Fruit fly (Drosophila melanogaster) whole organism, embryonic: Measurements from ENCODE around the gene Cp110.

Experiments used
- Abd-B ChIP-seq: fragments of 200-800 bp; sonication (Bioruptor generic); optimal IDR thresholded peaks from 2 replicates; lab custom pipeline; 2018; ENCODE audit warnings: missing biosample characterization, mild to moderate bottlenecking, missing genetic modification characterization, moderate library complexity
- CG10462 ChIP-seq: fragments of 200-800 bp; sonication (Bioruptor generic); optimal IDR thresholded peaks from 2 replicates; lab custom pipeline; 2016; ENCODE audit warnings: missing biosample characterization, missing genetic modification characterization
- CG11456 ChIP-seq: fragments of 200-800 bp; sonication (Bioruptor generic); IDR thresholded peaks from 3 replicates; pipeline ENCODE4 v1.3.6; 2022; ENCODE audit warnings: missing biosample characterization, missing genetic modification characterization
- CG12104 ChIP-seq: fragments of 200-800 bp; sonication (Bioruptor generic); optimal IDR thresholded peaks from 3 replicates; lab custom pipeline; 2016; ENCODE audit warnings: missing biosample characterization, missing genetic modification characterization
- CG13775 ChIP-seq: fragments of 200-800 bp; sonication (Bioruptor generic); optimal IDR thresholded peaks from 3 replicates; lab custom pipeline; 2017; ENCODE audit warnings: missing biosample characterization, mild to moderate bottlenecking, missing genetic modification characterization
- CG15514 ChIP-seq: fragments of 200-800 bp; sonication (Bioruptor generic); optimal IDR thresholded peaks from 3 replicates; lab custom pipeline; 2017; ENCODE audit warnings: missing biosample characterization, missing genetic modification characterization, mild to moderate bottlenecking, moderate library complexity, missing genetic modification reagents
- CG16813 ChIP-seq: fragments of 200-800 bp; sonication (Bioruptor generic); IDR thresholded peaks from 3 replicates; pipeline ENCODE4 v1.3.6; 2022; ENCODE audit warnings: missing biosample characterization, missing genetic modification characterization; ENCODE audit not compliant: partially characterized antibody
- CG17361 ChIP-seq: fragments of 200-800 bp; sonication (Bioruptor generic); IDR thresholded peaks from 3 replicates; pipeline ENCODE4 v1.3.6; 2022; ENCODE audit warnings: missing biosample characterization, missing genetic modification characterization
- CG17912 ChIP-seq: fragments of 200-800 bp; sonication (Bioruptor generic); optimal IDR thresholded peaks from 2 replicates; lab custom pipeline; 2018; ENCODE audit warnings: missing biosample characterization, mild to moderate bottlenecking, missing genetic modification characterization
- CG2712 ChIP-seq: fragments of 200-800 bp; optimal IDR thresholded peaks from 3 replicates; lab custom pipeline; 2019; ENCODE audit warnings: missing biosample characterization, mild to moderate bottlenecking, missing genetic modification characterization, moderate library complexity
- CG3281 ChIP-seq: fragments of 200-800 bp; sonication (Bioruptor generic); optimal IDR thresholded peaks from 3 replicates; lab custom pipeline; 2017; ENCODE audit warnings: missing biosample characterization, mild to moderate bottlenecking, missing genetic modification characterization
- CG33557 ChIP-seq: fragments of 200-800 bp; sonication (Bioruptor generic); optimal IDR thresholded peaks from 2 replicates; lab custom pipeline; 2019; ENCODE audit warnings: missing biosample characterization, mild to moderate bottlenecking, missing genetic modification characterization, moderate library complexity
- CG3407 ChIP-seq: fragments of 200-800 bp; sonication (Bioruptor generic); optimal IDR thresholded peaks from 2 replicates; lab custom pipeline; 2018; ENCODE audit warnings: missing biosample characterization, mild to moderate bottlenecking, missing genetic modification characterization
- CG34224 ChIP-seq: fragments of 200-800 bp; sonication (Bioruptor generic); IDR thresholded peaks from 3 replicates; pipeline ENCODE4 v1.3.6; 2022; ENCODE audit warnings: missing biosample characterization, missing genetic modification characterization; ENCODE audit not compliant: partially characterized antibody
- CG7271 ChIP-seq: fragments of 200-800 bp; sonication (Bioruptor generic); optimal IDR thresholded peaks from 2 replicates; lab custom pipeline; 2018; ENCODE audit warnings: missing biosample characterization, mild to moderate bottlenecking, missing genetic modification characterization, moderate library complexity
- CG7928 ChIP-seq: fragments of 200-800 bp; sonication (Bioruptor generic); optimal IDR thresholded peaks from 2 replicates; lab custom pipeline; 2017; ENCODE audit warnings: missing biosample characterization, mild to moderate bottlenecking, missing genetic modification characterization
- CG9437 ChIP-seq: fragments of 200-800 bp; sonication (Bioruptor generic); optimal IDR thresholded peaks from 2 replicates; lab custom pipeline; 2018; ENCODE audit warnings: missing biosample characterization, mild to moderate bottlenecking, missing genetic modification characterization
- CG9609 ChIP-seq: fragments of 200-800 bp; sonication (Bioruptor generic); optimal IDR thresholded peaks from 3 replicates; lab custom pipeline; 2016; ENCODE audit warnings: missing biosample characterization, missing genetic modification characterization
- D ChIP-seq, 2 experiments: fragments of 200-800 bp in 1 of 2; fragments of >200 bp in 1 of 2; sonication (Bioruptor generic) in 1 of 2; optimal IDR thresholded peaks; 2 replicates in 1 of 2; 3 replicates in 1 of 2; lab custom pipeline; 2017; ENCODE audit warnings: mild to moderate bottlenecking in 1 of 2, missing biosample characterization in 1 of 2, missing genetic modification characterization in 1 of 2, missing genetic modification reagents in 1 of 2
- Dfd ChIP-seq, 2 experiments: fragments of >200 bp; optimal IDR thresholded peaks; 2 replicates each; lab custom pipeline; 2017; ENCODE audit warnings: missing biosample characterization in 2 of 2, missing genetic modification characterization in 2 of 2
- E2f2 ChIP-seq: fragments of 200-800 bp; sonication (Bioruptor generic); IDR thresholded peaks from 2 replicates; pipeline ENCODE4 v1.3.6; 2022; ENCODE audit warnings: missing biosample characterization, missing genetic modification characterization
- Ets65A ChIP-seq: fragments of 200-800 bp; sonication (Bioruptor generic); peaks from one replicate; lab custom pipeline; 2016; ENCODE audit warnings: missing biosample characterization, missing genetic modification characterization
- Fer1 ChIP-seq: fragments of 200-800 bp; sonication (Bioruptor generic); optimal IDR thresholded peaks from 2 replicates; lab custom pipeline; 2017; ENCODE audit warnings: missing biosample characterization, mild to moderate bottlenecking, missing genetic modification characterization
- Fer2 ChIP-seq: fragments of 200-800 bp; sonication (Bioruptor generic); optimal IDR thresholded peaks from 2 replicates; lab custom pipeline; 2018; ENCODE audit warnings: missing biosample characterization, mild to moderate bottlenecking, missing genetic modification characterization, moderate library complexity
- HLH4C ChIP-seq: fragments of 200-800 bp; sonication (Bioruptor generic); IDR thresholded peaks from 3 replicates; pipeline ENCODE4 v1.3.6; 2022; ENCODE audit warnings: missing biosample characterization, missing genetic modification characterization; ENCODE audit not compliant: partially characterized antibody
- Jarid2 ChIP-seq: fragments of 200-800 bp; sonication (Bioruptor generic); optimal IDR thresholded peaks from 3 replicates; lab custom pipeline; 2017; ENCODE audit warnings: mild to moderate bottlenecking, missing biosample characterization, missing genetic modification reagents, missing genetic modification characterization
- Lhr ChIP-seq: fragments of 200-800 bp; sonication (Bioruptor generic); optimal IDR thresholded peaks from 3 replicates; lab custom pipeline; 2017; ENCODE audit warnings: mild to moderate bottlenecking, missing biosample characterization, missing genetic modification reagents, missing genetic modification characterization
- Opbp ChIP-seq: fragments of 200-800 bp; sonication (Bioruptor generic); IDR thresholded peaks from 3 replicates; pipeline ENCODE4 v1.3.6; 2022; ENCODE audit warnings: missing biosample characterization, missing genetic modification characterization; ENCODE audit not compliant: partially characterized antibody
- Scr ChIP-seq: fragments of 200-800 bp; sonication (Bioruptor generic); IDR thresholded peaks from 2 replicates; pipeline ENCODE4 v1.3.6; 2022; ENCODE audit warnings: missing biosample characterization, missing genetic modification characterization; ENCODE audit not compliant: partially characterized antibody
- bigmax ChIP-seq: fragments of 200-800 bp; sonication (Bioruptor generic); optimal IDR thresholded peaks from 2 replicates; lab custom pipeline; 2018; ENCODE audit warnings: missing biosample characterization, mild to moderate bottlenecking, missing genetic modification characterization
- ci ChIP-seq: fragments of 200-800 bp; sonication (Bioruptor generic); IDR thresholded peaks from 3 replicates; pipeline ENCODE4 v1.3.6; 2022; ENCODE audit warnings: missing biosample characterization, missing genetic modification characterization
- crp ChIP-seq, 2 experiments: fragments of 200-800 bp; sonication (Bioruptor generic); optimal IDR thresholded peaks; 2 replicates in 1 of 2; 3 replicates in 1 of 2; lab custom pipeline; 2017; ENCODE audit warnings: missing biosample characterization in 2 of 2, missing genetic modification characterization in 2 of 2, mild to moderate bottlenecking in 1 of 2, moderate library complexity in 1 of 2
- dpn ChIP-seq, 2 experiments: fragments of 200-800 bp; sonication (Bioruptor generic); optimal IDR thresholded peaks; 3 replicates each; lab custom pipeline; 2016; ENCODE audit warnings: missing biosample characterization in 2 of 2, missing genetic modification characterization in 2 of 2
- dysf ChIP-seq: fragments of 200-800 bp; sonication (Bioruptor generic); IDR thresholded peaks from 3 replicates; pipeline ENCODE4 v1.3.6; 2022; ENCODE audit warnings: missing biosample characterization, missing genetic modification characterization
- eve ChIP-seq, 2 experiments: fragments of >200 bp; optimal IDR thresholded peaks; 2 replicates each; lab custom pipeline; 2017; ENCODE audit warnings: missing biosample characterization in 2 of 2, missing genetic modification characterization in 2 of 2
- fd3F ChIP-seq: fragments of 200-800 bp; sonication (Bioruptor generic); optimal IDR thresholded peaks from 2 replicates; lab custom pipeline; 2018; ENCODE audit warnings: missing biosample characterization, mild to moderate bottlenecking, missing genetic modification characterization, moderate library complexity
- gem ChIP-seq: fragments of 200-800 bp; sonication (Bioruptor generic); optimal IDR thresholded peaks from 2 replicates; lab custom pipeline; 2019; ENCODE audit warnings: missing biosample characterization, mild to moderate bottlenecking, missing genetic modification characterization, moderate library complexity
- grn ChIP-seq: fragments of 200-800 bp; sonication (Bioruptor generic); optimal IDR thresholded peaks from 3 replicates; lab custom pipeline; 2017; ENCODE audit warnings: missing biosample characterization, missing genetic modification characterization
- ham ChIP-seq: fragments of 200-800 bp; sonication (Bioruptor generic); IDR thresholded peaks from 2 replicates; pipeline ENCODE4 v1.3.6; 2022; ENCODE audit warnings: missing biosample characterization, missing genetic modification characterization
- ind ChIP-seq: fragments of 200-800 bp; sonication (Bioruptor generic); optimal IDR thresholded peaks from 3 replicates; lab custom pipeline; 2016; ENCODE audit warnings: missing biosample characterization, missing genetic modification characterization
- kay ChIP-seq: fragments of 200-800 bp; sonication (Bioruptor generic); optimal IDR thresholded peaks from 2 replicates; lab custom pipeline; 2016; ENCODE audit warnings: missing biosample characterization, missing genetic modification characterization
- nmo ChIP-seq: fragments of 200-800 bp; sonication (Bioruptor generic); optimal IDR thresholded peaks from 2 replicates; lab custom pipeline; 2018; ENCODE audit warnings: missing biosample characterization, mild to moderate bottlenecking, missing genetic modification characterization, moderate library complexity
- nom ChIP-seq: fragments of 200-800 bp; sonication (Bioruptor generic); optimal IDR thresholded peaks from 2 replicates; lab custom pipeline; 2017; ENCODE audit warnings: missing biosample characterization, missing genetic modification characterization, mild to moderate bottlenecking, moderate library complexity, missing genetic modification reagents
- prd ChIP-seq, 3 experiments: fragments of >200 bp in 2 of 3; fragments of 200-800 bp in 1 of 3; sonication (Bioruptor generic) in 1 of 3; optimal IDR thresholded peaks in 2 of 3; IDR thresholded peaks in 1 of 3; 2 replicates in 2 of 3; 3 replicates in 1 of 3; pipeline versions ENCODE4 v1.3.6 to Lab custom; 2017 to 2022; ENCODE audit warnings: missing biosample characterization in 1 of 3, missing genetic modification characterization in 1 of 3
- pum ChIP-seq: fragments of 200-800 bp; sonication (Bioruptor generic); optimal IDR thresholded peaks from 2 replicates; lab custom pipeline; 2016; ENCODE audit warnings: missing biosample characterization, missing genetic modification characterization
- row ChIP-seq: fragments of 200-800 bp; sonication (Bioruptor generic); IDR thresholded peaks from 3 replicates; pipeline ENCODE4 v1.3.6; 2022; ENCODE audit warnings: missing biosample characterization, missing genetic modification characterization
- wek ChIP-seq: fragments of 200-800 bp; sonication (Bioruptor generic); optimal IDR thresholded peaks from 3 replicates; lab custom pipeline; 2018; ENCODE audit warnings: missing biosample characterization, mild to moderate bottlenecking, missing genetic modification characterization, moderate library complexity
- zen ChIP-seq: fragments of 200-800 bp; sonication (Bioruptor generic); optimal IDR thresholded peaks from 3 replicates; lab custom pipeline; 2018; ENCODE audit warnings: missing biosample characterization, mild to moderate bottlenecking, missing genetic modification characterization, moderate library complexity

Cp110 gene

dm6 chrX:22443518-22443917 lies 38.4 kb upstream of the Cp110 start:
- TF ChIP-seq bigmax (no peak), crp (GFP tag; optimal IDR thresholded peaks at IDR 0.05; lab: Kevin White, UChicago) (peak in 1 of 2 experiments; percentile 75), nmo (GFP tag; lab: Kevin White, UChicago) (no peak), Lhr (GFP tag; lab: Kevin White, UChicago) (no peak), eve (GFP tag; optimal IDR thresholded peaks at IDR 0.05; lab: Kevin White, UChicago) (no peak), dpn (GFP tag; optimal IDR thresholded peaks at IDR 0.05; lab: Kevin White, UChicago) (no peak), CG11456 (GFP tag; lab: Robert Waterston, UW) (no peak), CG12104 (GFP tag; lab: Kevin White, UChicago) (no peak), nom (GFP tag; lab: Kevin White, UChicago) (no peak), CG10462 (no peak), row (peak; percentile 38), CG15514 (GFP tag; lab: Kevin White, UChicago) (no peak), gem (tag; lab: Kevin White, UChicago) (peak; percentile 26), CG17912 (no peak), CG9437 (no peak), ham (GFP tag; lab: Robert Waterston, UW) (no peak), CG34224 (GFP tag; lab: Robert Waterston, UW) (0 out of 3 replicates have a peak, but pooled peaks have one; percentile 25), CG9609 (GFP tag; lab: Kevin White, UChicago) (no peak), ind (GFP tag; lab: Kevin White, UChicago) (no peak), Jarid2 (GFP tag; lab: Kevin White, UChicago) (no peak), pum (GFP tag; lab: Kevin White, UChicago) (no peak), dysf (no peak), Scr (no peak), ci (GFP tag; lab: Robert Waterston, UW) (no peak), grn (GFP tag; lab: Kevin White, UChicago) (no peak), Ets65A (GFP tag; lab: Kevin White, UChicago) (no peak), E2f2 (GFP tag; lab: Robert Waterston, UW) (peak; percentile 19; the same call in 1 of the 2 replicates), CG17361 (0 out of 3 replicates have a peak, but pooled peaks have one; percentile 17), Fer1 (GFP tag; lab: Kevin White, UChicago) (no peak), Fer2 (tag; lab: Kevin White, UChicago) (no peak), prd (optimal IDR thresholded peaks at IDR 0.05; lab: Kevin White, UChicago) (no peak), prd (GFP tag; IDR thresholded peaks at IDR 0.05; lab: Robert Waterston, UW) (no peak), CG7928 (GFP tag; lab: Kevin White, UChicago) (no peak), Abd-B (GFP tag; lab: Kevin White, UChicago) (no peak), fd3F (GFP tag; lab: Kevin White, UChicago) (no peak), wek (GFP tag; lab: Kevin White, UChicago) (no peak), Opbp (GFP tag; lab: Robert Waterston, UW) (peak; percentile 41; the same call in 2 of the 3 replicates), D (optimal IDR thresholded peaks at IDR 0.05; lab: Kevin White, UChicago) (no peak), D (GFP tag; optimal IDR thresholded peaks at IDR 0.05; lab: Kevin White, UChicago) (no peak), CG16813 (GFP tag; lab: Robert Waterston, UW) (peak; percentile 28; the same call in 1 of the 3 replicates), CG13775 (no peak), kay (GFP tag; lab: Kevin White, UChicago) (no peak), CG2712 (tag; lab: Kevin White, UChicago) (peak; percentile 28), CG7271 (no peak), HLH4C (0 out of 3 replicates have a peak, but pooled peaks have one; percentile 32), CG33557 (GFP tag; lab: Kevin White, UChicago) (no peak), zen (tag; lab: Kevin White, UChicago) (peak; percentile 6), CG3407 (GFP tag; lab: Kevin White, UChicago) (no peak), CG3281 (GFP tag; lab: Kevin White, UChicago) (no peak), Dfd (GFP tag; optimal IDR thresholded peaks at IDR 0.05; lab: Kevin White, UChicago) (no peak)
